Fruit fly (Drosophila melanogaster): ENCODE data around the gene CG10646.
A peak's percentile ranks its signal among the peaks of the same experiment; 100 is the strongest.

CG10646 gene

dm6 chr3L:12523941-12524340, 20.2 kb upstream of the CG10646 start, which contains the start of the genes ver and Gcn5 (continued):
- peak; percentile 26; the same call in 1 of the 2 replicates for TF ChIP-seq Dref (GFP tag; IDR thresholded peaks at IDR 0.05)
- TF ChIP-seq Deaf1 (tag; optimal IDR thresholded peaks at IDR 0.05) = peak; percentile 67
- TF ChIP-seq CG13123 (GFP tag; optimal IDR thresholded peaks at IDR 0.05) = peak; percentile 70
- TF ChIP-seq CG18619 (GFP tag; optimal IDR thresholded peaks at IDR 0.05) = peak; percentile 88
- peak; percentile 24 for TF ChIP-seq CG11398 (GFP tag; optimal IDR thresholded peaks at IDR 0.05)
- no peak for TF ChIP-seq Lpt (GFP tag; optimal IDR thresholded peaks at IDR 0.05)
- TF ChIP-seq Doc3 (GFP tag; IDR thresholded peaks at IDR 0.05; ENCODE audit: partially characterized antibody) = no peak
- peak; percentile 90 for TF ChIP-seq BtbVII (GFP tag; optimal IDR thresholded peaks at IDR 0.05)
- TF ChIP-seq grn (GFP tag; optimal IDR thresholded peaks at IDR 0.05) = no peak
- peak; percentile 82 for TF ChIP-seq odd (GFP tag; optimal IDR thresholded peaks at IDR 0.05)
- TF ChIP-seq Hand (GFP tag; optimal IDR thresholded peaks at IDR 0.05) = peak; percentile 70
- TF ChIP-seq Sox100B (GFP tag; optimal IDR thresholded peaks at IDR 0.05) = peak; percentile 91
- peak; percentile 90 for TF ChIP-seq unpg (GFP tag; optimal IDR thresholded peaks at IDR 0.05)
- peak; percentile 68; the same call in 1 of the 2 replicates for TF ChIP-seq ro (GFP tag; IDR thresholded peaks at IDR 0.05)
- TF ChIP-seq Gug (GFP tag; IDR thresholded peaks at IDR 0.05) = peak; percentile 94
- peak; percentile 86 for TF ChIP-seq CG9437 (GFP tag; optimal IDR thresholded peaks at IDR 0.05)
- TF ChIP-seq crol (GFP tag; IDR thresholded peaks at IDR 0.05) = 0 out of 2 replicates have a peak, but pooled peaks have one; percentile 18
- peak; percentile 80 for TF ChIP-seq CG31388 (GFP tag; optimal IDR thresholded peaks at IDR 0.05)
- TF ChIP-seq D19B (GFP tag; optimal IDR thresholded peaks at IDR 0.05) = peak; percentile 85
- TF ChIP-seq CG7963 (GFP tag; IDR thresholded peaks at IDR 0.05; ENCODE audit: partially characterized antibody) = no peak
- TF ChIP-seq CG18599 (GFP tag; optimal IDR thresholded peaks at IDR 0.05) = peak; percentile 94
- TF ChIP-seq CG3838 (GFP tag; optimal IDR thresholded peaks at IDR 0.05) = peak; percentile 70
- TF ChIP-seq CG2712 (tag; optimal IDR thresholded peaks at IDR 0.05) = peak; percentile 92
- TF ChIP-seq CG30020 (tag; optimal IDR thresholded peaks at IDR 0.05) = peak; percentile 72
- no peak for TF ChIP-seq vnd (GFP tag; IDR thresholded peaks at IDR 0.05; ENCODE audit: partially characterized antibody)
- peak; percentile 77 for TF ChIP-seq Spps (tag; optimal IDR thresholded peaks at IDR 0.05)
- TF ChIP-seq fd3F (GFP tag; optimal IDR thresholded peaks at IDR 0.05) = peak; percentile 92

DNA sequence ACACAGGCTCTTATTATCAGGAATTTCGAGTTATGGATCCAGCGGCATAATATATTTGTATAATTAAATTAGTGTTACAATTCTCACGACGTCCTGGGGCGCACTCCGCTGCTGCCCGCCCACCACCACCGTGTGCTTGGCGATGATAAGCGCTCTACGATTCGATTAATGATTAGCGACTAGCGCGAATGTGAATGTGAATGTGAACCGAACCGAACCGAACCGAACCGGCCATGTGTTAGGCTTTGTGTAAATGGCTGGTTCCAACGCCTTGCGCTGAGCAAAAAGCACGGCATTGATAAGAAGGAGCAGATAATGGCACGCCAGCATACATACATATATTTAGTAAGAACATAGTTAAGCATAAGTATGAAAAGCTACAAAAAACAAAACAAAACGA, 15.6 kb upstream of the CG10646 start:
- TF ChIP-seq CG3726 (GFP tag; IDR thresholded peaks at IDR 0.05) (no peak), CG14050 (GFP tag; IDR thresholded peaks at IDR 0.05) (peak; percentile 50; the same call in 2 of the 3 replicates), CG15269 (tag; optimal IDR thresholded peaks at IDR 0.05) (no peak), HmgZ (tag; optimal IDR thresholded peaks at IDR 0.05) (peak; percentile 17), sug (tag; optimal IDR thresholded peaks at IDR 0.05) (peak; percentile 67), Deaf1 (tag; optimal IDR thresholded peaks at IDR 0.05) (peak; percentile 64), exex (tag; optimal IDR thresholded peaks at IDR 0.05) (peak; percentile 72), CG33213 (GFP tag; optimal IDR thresholded peaks at IDR 0.05) (no peak), CG34376 (GFP tag; optimal IDR thresholded peaks at IDR 0.05) (peak; percentile 62), sens (GFP tag) (peak; percentile 14), odd (GFP tag; optimal IDR thresholded peaks at IDR 0.05) (no peak), CG15514 (GFP tag; optimal IDR thresholded peaks at IDR 0.05) (peak; percentile 81), GATAe (GFP tag; conservative IDR thresholded peaks at IDR 0.05) (0 out of 2 replicates have a peak, but pooled peaks have one; percentile 24), gem (tag; optimal IDR thresholded peaks at IDR 0.05) (peak; percentile 45)
